Worm (Caenorhabditis elegans): Measurements from ENCODE around the gene srbc-60.

ce11 chrV:804485-804884, 24.4 kb downstream of the srbc-60 start, which contains the start of gene nhr-270:
- TF ChIP-seq lin-13 (GFP tag; optimal IDR thresholded peaks at IDR 0.05) (no peak), skn-1 (tag; optimal IDR thresholded peaks at IDR 0.05) (no peak), nhr-11 (tag; optimal IDR thresholded peaks at IDR 0.05) (no peak), lsy-2 (tag; optimal IDR thresholded peaks at IDR 0.05) (no peak), unc-98 (GFP tag; IDR thresholded peaks at IDR 0.05) (no peak), tbx-2 (tag; optimal IDR thresholded peaks at IDR 0.05) (no peak), nhr-12 (tag; optimal IDR thresholded peaks at IDR 0.05) (no peak), aly-2 (tag; optimal IDR thresholded peaks at IDR 0.05) (no peak), ztf-11 (tag; optimal IDR thresholded peaks at IDR 0.05) (no peak), isw-1 (GFP tag; IDR thresholded peaks at IDR 0.05) (no peak)

Data from whole organism, L1 larva.